Worm (Caenorhabditis elegans): Measurements from ENCODE around the gene C02F12.8.

Gene C02F12.8

ce11 chrX:3650100-3650809 is 42.8 kb downstream of the C02F12.8 start, which contains the start of the genes sax-1 and R11G1.2 (continued):
- TF ChIP-seq ceh-22 (tag; optimal IDR thresholded peaks at IDR 0.05) (no peak), hlh-30 (tag; optimal IDR thresholded peaks at IDR 0.05; ENCODE audit: insufficient read depth) (peak; percentile 97), Y22D7AL.16 (tag; optimal IDR thresholded peaks at IDR 0.05) (no peak), ztf-16 (tag; optimal IDR thresholded peaks at IDR 0.05) (no peak), pqm-1 (tag; optimal IDR thresholded peaks at IDR 0.05) (no peak), ceh-48 (tag; optimal IDR thresholded peaks at IDR 0.05) (peak; percentile 52), lin-11 (tag; optimal IDR thresholded peaks at IDR 0.05) (no peak), sox-4 (tag; optimal IDR thresholded peaks at IDR 0.05) (no peak), unc-42 (tag; optimal IDR thresholded peaks at IDR 0.05) (no peak), ceh-14 (tag; optimal IDR thresholded peaks at IDR 0.05) (no peak), ceh-30 (tag; optimal IDR thresholded peaks at IDR 0.05) (peak; percentile 43), K02D7.2 (tag; optimal IDR thresholded peaks at IDR 0.05) (no peak), sox-2 (GFP tag; IDR thresholded peaks at IDR 0.05) (peak; percentile 53), unc-55 (GFP tag; optimal IDR thresholded peaks at IDR 0.05) (no peak), ahr-1 (tag; optimal IDR thresholded peaks at IDR 0.05) (no peak), pag-3 (tag; optimal IDR thresholded peaks at IDR 0.05; ENCODE audit: borderline replicate concordance) (no peak), ceh-18 (tag; optimal IDR thresholded peaks at IDR 0.05) (peak; percentile 5), tbx-2 (tag; optimal IDR thresholded peaks at IDR 0.05) (peak; percentile 54), npax-4 (tag; optimal IDR thresholded peaks at IDR 0.05) (no peak), pha-2 (tag; optimal IDR thresholded peaks at IDR 0.05) (no peak), che-1 (tag; optimal IDR thresholded peaks at IDR 0.05) (no peak), eyg-1 (tag; optimal IDR thresholded peaks at IDR 0.05) (no peak), ceh-2 (tag; optimal IDR thresholded peaks at IDR 0.05) (peak; percentile 2), odd-2 (tag; optimal IDR thresholded peaks at IDR 0.05) (no peak), fax-1 (tag; optimal IDR thresholded peaks at IDR 0.05) (no peak), ceh-24 (tag; optimal IDR thresholded peaks at IDR 0.05) (no peak), elt-2 (tag; optimal IDR thresholded peaks at IDR 0.05) (no peak), ets-4 (tag; optimal IDR thresholded peaks at IDR 0.05) (no peak), ceh-6 (GFP tag; optimal IDR thresholded peaks at IDR 0.05) (no peak), tbx-7 (tag; optimal IDR thresholded peaks at IDR 0.05) (no peak), nhr-232 (tag; optimal IDR thresholded peaks at IDR 0.05) (no peak), F13H6.1 (tag; optimal IDR thresholded peaks at IDR 0.05) (no peak), dmd-4 (tag; optimal IDR thresholded peaks at IDR 0.05; ENCODE audit: borderline replicate concordance) (no peak), pros-1 (tag; optimal IDR thresholded peaks at IDR 0.05) (no peak), fkh-6 (tag; optimal IDR thresholded peaks at IDR 0.05) (no peak), zip-5 (tag; optimal IDR thresholded peaks at IDR 0.05) (no peak), ceh-31 (tag; optimal IDR thresholded peaks at IDR 0.05) (peak; percentile 57), nhr-11 (tag; optimal IDR thresholded peaks at IDR 0.05) (no peak), unc-86 (tag; optimal IDR thresholded peaks at IDR 0.05) (no peak), ceh-34 (tag; optimal IDR thresholded peaks at IDR 0.05) (no peak)

- TF ChIP-seq ztf-16 (tag; optimal IDR thresholded peaks at IDR 0.05) (no peak), ama-1 (optimal IDR thresholded peaks at IDR 0.05) (peak; percentile 9), fkh-10 (GFP tag; optimal IDR thresholded peaks at IDR 0.05) (no peak), ahr-1 (tag; optimal IDR thresholded peaks at IDR 0.05) (no peak), pha-2 (tag; optimal IDR thresholded peaks at IDR 0.05) (no peak)
Observed at ce11 chrX:3645924-3646323, 47.1 kb downstream of the C02F12.8 start.

ce11 chrX:3644796-3645195 is 48.2 kb downstream of the C02F12.8 start, which contains the start of gene tmem-24:
Gene tmem-24, minus strand, starts transcription at chrX:3644896.
- TF ChIP-seq sox-4 (tag; optimal IDR thresholded peaks at IDR 0.05) (no peak), gmeb-2 (tag; optimal IDR thresholded peaks at IDR 0.05) (no peak), fax-1 (tag; optimal IDR thresholded peaks at IDR 0.05) (no peak), lin-11 (tag; optimal IDR thresholded peaks at IDR 0.05) (no peak), unc-3 (GFP tag; conservative IDR thresholded peaks at IDR 0.05) (no peak), unc-3 (tag; optimal IDR thresholded peaks at IDR 0.05) (no peak), lim-6 (tag; optimal IDR thresholded peaks at IDR 0.05) (no peak)

All from whole organism, late embryonic.